Fruit fly (Drosophila melanogaster) whole organism, embryonic: ENCODE results near the gene CG16957.
A peak's percentile ranks its signal among the peaks of the same experiment; 100 is the strongest.

Source experiments
- Bgb ChIP-seq: fragments of 200-800 bp; sonication (Bioruptor generic); IDR thresholded peaks from 2 replicates; pipeline ENCODE4 v1.3.6; 2022; ENCODE audit warnings: missing biosample characterization, missing genetic modification characterization; ENCODE audit not compliant: partially characterized antibody
- CG13424 ChIP-seq: fragments of 200-800 bp; sonication (Bioruptor generic); optimal IDR thresholded peaks from 2 replicates; lab custom pipeline; 2019; ENCODE audit warnings: missing biosample characterization, mild to moderate bottlenecking, missing genetic modification characterization, moderate library complexity
- CG2678 ChIP-seq: fragments of 200-800 bp; sonication (Bioruptor generic); optimal IDR thresholded peaks from 3 replicates; lab custom pipeline; 2019; ENCODE audit warnings: missing biosample characterization, mild to moderate bottlenecking, missing genetic modification characterization, moderate library complexity
- CG6791 ChIP-seq: fragments of 200-800 bp; sonication (Bioruptor generic); IDR thresholded peaks from 3 replicates; pipeline ENCODE4 v1.3.6; 2022; ENCODE audit warnings: missing biosample characterization, missing genetic modification characterization; ENCODE audit not compliant: partially characterized antibody
- Dll ChIP-seq: fragments of 200-800 bp; sonication (Bioruptor generic); IDR thresholded peaks from 4 replicates; pipeline ENCODE4 v1.3.6; 2022; ENCODE audit warnings: missing biosample characterization, missing genetic modification characterization; ENCODE audit not compliant: partially characterized antibody
- Oli ChIP-seq: fragments of 200-800 bp; sonication (Bioruptor generic); optimal IDR thresholded peaks from 2 replicates; lab custom pipeline; 2018; ENCODE audit warnings: missing biosample characterization, mild to moderate bottlenecking, missing genetic modification characterization, moderate library complexity
- dmrt99B ChIP-seq: fragments of 200-800 bp; sonication (Bioruptor generic); optimal IDR thresholded peaks from 2 replicates; lab custom pipeline; 2018; ENCODE audit warnings: missing biosample characterization, mild to moderate bottlenecking, missing genetic modification characterization, moderate library complexity
- jigr1 ChIP-seq: fragments of 200-800 bp; sonication (Bioruptor generic); IDR thresholded peaks from 3 replicates; pipeline ENCODE4 v1.3.6; 2022; ENCODE audit warnings: missing biosample characterization, missing genetic modification characterization
- lab ChIP-seq: fragments of 200-800 bp; sonication (Bioruptor generic); optimal IDR thresholded peaks from 3 replicates; lab custom pipeline; 2017; ENCODE audit warnings: missing biosample characterization, missing genetic modification characterization, mild to moderate bottlenecking, moderate library complexity, missing genetic modification reagents
- otp ChIP-seq: fragments of 200-800 bp; sonication (Bioruptor generic); IDR thresholded peaks from 3 replicates; pipeline ENCODE4, ENCODE4 v1.3.6; 2022; ENCODE audit warnings: missing biosample characterization, missing genetic modification characterization

DNA sequence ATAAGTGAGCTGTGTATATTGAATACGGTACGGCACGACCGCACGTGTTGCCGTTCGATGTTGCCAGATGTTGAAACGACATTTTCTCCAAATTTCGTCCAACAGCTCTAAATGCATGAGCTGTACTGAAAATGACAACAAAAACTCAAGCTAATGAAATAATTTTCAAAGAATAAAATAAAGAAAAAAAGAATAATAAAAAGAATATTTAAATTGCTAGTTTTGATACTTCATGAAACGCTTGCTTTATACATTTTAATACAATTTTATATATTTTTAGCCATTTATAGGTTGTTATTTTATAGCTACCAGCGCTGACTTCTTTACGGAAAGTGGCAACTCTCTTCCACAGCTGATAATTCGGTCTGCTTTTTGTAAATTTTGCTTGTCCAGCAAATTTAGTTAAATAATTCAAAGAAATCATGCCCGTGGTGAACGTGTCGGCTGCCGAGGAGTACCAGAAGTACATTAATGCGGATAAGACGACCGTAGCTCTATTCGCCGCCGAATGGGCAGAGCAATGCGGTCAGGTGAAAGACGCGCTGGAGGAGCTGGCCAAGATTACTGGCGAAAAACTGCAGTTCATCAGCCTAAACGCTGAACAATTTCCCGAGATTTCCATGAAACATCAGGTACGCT, 29.8 kb downstream of the CG16957 start, which contains the start of the genes Nnp-1 and Grx3:
- no peak for TF ChIP-seq lab (GFP tag; lab: Kevin White, UChicago)
- TF ChIP-seq CG13424 (tag; lab: Kevin White, UChicago) = peak; percentile 80
- TF ChIP-seq dmrt99B (tag; lab: Kevin White, UChicago) = no peak
- no peak for TF ChIP-seq jigr1 (GFP tag; lab: Robert Waterston, UW)
- 0 out of 2 replicates have a peak, but pooled peaks have one; percentile 7 for TF ChIP-seq Bgb (GFP tag; lab: Robert Waterston, UW)
- TF ChIP-seq Dll (GFP tag; lab: Robert Waterston, UW) = no peak
- TF ChIP-seq Oli = peak; percentile 27
- no peak for TF ChIP-seq CG6791 (GFP tag; lab: Robert Waterston, UW)
- no peak for TF ChIP-seq CG2678 (tag; lab: Kevin White, UChicago)
- TF ChIP-seq otp (GFP tag; lab: Robert Waterston, UW) = no peak
